Fruit fly (Drosophila melanogaster): Measurements from ENCODE around the gene Mi-2.

- TF ChIP-seq psq (optimal IDR thresholded peaks at IDR 0.05) (no peak), Sin3A (optimal IDR thresholded peaks at IDR 0.05) (no peak), ttk (optimal IDR thresholded peaks at IDR 0.05) (no peak), Myc (optimal IDR thresholded peaks at IDR 0.05) (no peak), h (optimal IDR thresholded peaks at IDR 0.05) (no peak)
These were observed 64.1 kb downstream of the Mi-2 start for dm6 chr3L:19845907-19846301.
